Worm (Caenorhabditis elegans) whole organism, L2 larva: Measurements from ENCODE around the gene C29F7.3.

Source experiments
- C34F6.9 ChIP-seq: fragments of 150-350 bp; optimal IDR thresholded peaks from 2 replicates; lab custom pipeline; 2014; ENCODE audit warnings: missing biosample characterization, missing genetic modification characterization
- R02D3.7 ChIP-seq: fragments of 150-350 bp; optimal IDR thresholded peaks from 2 replicates; lab custom pipeline; 2014; ENCODE audit warnings: missing biosample characterization, missing genetic modification characterization
- alr-1 ChIP-seq: fragments of 150-350 bp; optimal IDR thresholded peaks from 2 replicates; lab custom pipeline; 2014; ENCODE audit warnings: missing biosample characterization, missing genetic modification characterization
- aly-2 ChIP-seq: fragments of 150-350 bp; optimal IDR thresholded peaks from 2 replicates; lab custom pipeline; 2014; ENCODE audit warnings: missing biosample characterization, missing genetic modification characterization
- ceh-82 ChIP-seq: fragments of 150-350 bp; optimal IDR thresholded peaks from 2 replicates; lab custom pipeline; 2014; ENCODE audit warnings: missing biosample characterization, missing genetic modification characterization
- crh-2 ChIP-seq: sonication (generic microtip); optimal IDR thresholded peaks from 2 replicates; lab custom pipeline; 2017; ENCODE audit warnings: missing biosample characterization, missing genetic modification characterization
- dmd-4 ChIP-seq: sonication (generic microtip); optimal IDR thresholded peaks from 2 replicates; lab custom pipeline; 2017; ENCODE audit warnings: missing biosample characterization, missing genetic modification characterization
- elt-1 ChIP-seq: fragments of 150-350 bp; optimal IDR thresholded peaks from 2 replicates; lab custom pipeline; 2014; ENCODE audit warnings: missing biosample characterization, missing genetic modification characterization
- fos-1 ChIP-seq: fragments of 150-350 bp; optimal IDR thresholded peaks from 2 replicates; lab custom pipeline; 2014; ENCODE audit warnings: missing biosample characterization, missing genetic modification characterization
- gmeb-1 ChIP-seq: fragments of 150-350 bp; optimal IDR thresholded peaks from 2 replicates; lab custom pipeline; 2014; ENCODE audit warnings: missing biosample characterization, missing genetic modification characterization
- lin-11 ChIP-seq: fragments of 150-350 bp; sonication (generic microtip); optimal IDR thresholded peaks from 2 replicates; lab custom pipeline; 2014; ENCODE audit warnings: missing biosample characterization, missing genetic modification characterization, inconsistent platforms, mixed read lengths
- lin-39 ChIP-seq: fragments of 150-350 bp; optimal IDR thresholded peaks from 2 replicates; lab custom pipeline; 2014; ENCODE audit warnings: missing biosample characterization, missing genetic modification reagents, missing genetic modification characterization
- lsy-2 ChIP-seq, 2 experiments: fragments of 150-350 bp in 1 of 2; sonication (generic microtip) in 1 of 2; optimal IDR thresholded peaks; 2 replicates each; lab custom pipeline; 2014 to 2017; ENCODE audit warnings: missing biosample characterization in 2 of 2, missing genetic modification characterization in 2 of 2
- mbf-1 ChIP-seq: sonication (generic microtip); optimal IDR thresholded peaks from 2 replicates; lab custom pipeline; 2017; ENCODE audit warnings: missing biosample characterization, missing genetic modification characterization
- nhr-11 ChIP-seq: fragments of 150-350 bp; optimal IDR thresholded peaks from 2 replicates; lab custom pipeline; 2014; ENCODE audit warnings: missing biosample characterization, missing genetic modification characterization
- nhr-12 ChIP-seq: fragments of 150-350 bp; optimal IDR thresholded peaks from 2 replicates; lab custom pipeline; 2014; ENCODE audit warnings: missing biosample characterization, missing genetic modification characterization
- nhr-129 ChIP-seq: fragments of 150-350 bp; optimal IDR thresholded peaks from 2 replicates; lab custom pipeline; 2014; ENCODE audit warnings: missing biosample characterization, missing genetic modification characterization
- nhr-21 ChIP-seq: fragments of 150-350 bp; optimal IDR thresholded peaks from 2 replicates; lab custom pipeline; 2014; ENCODE audit warnings: missing biosample characterization, missing genetic modification characterization
- nhr-23 ChIP-seq: fragments of 150-350 bp; optimal IDR thresholded peaks from 2 replicates; lab custom pipeline; 2014; ENCODE audit warnings: missing biosample characterization, missing genetic modification reagents, missing genetic modification characterization
- nhr-237 ChIP-seq: fragments of 150-350 bp; optimal IDR thresholded peaks from 2 replicates; lab custom pipeline; 2014; ENCODE audit warnings: missing biosample characterization, missing genetic modification characterization
- peb-1 ChIP-seq: fragments of 150-350 bp; optimal IDR thresholded peaks from 2 replicates; lab custom pipeline; 2014; ENCODE audit warnings: missing biosample characterization, missing genetic modification characterization
- sma-3 ChIP-seq: sonication (generic microtip); optimal IDR thresholded peaks from 2 replicates; lab custom pipeline; 2016; ENCODE audit warnings: missing genetic modification reagents, missing genetic modification characterization, missing compliant biosample characterization
- sma-9 ChIP-seq, 2 experiments: fragments of 150-350 bp in 1 of 2; sonication (generic microtip) in 1 of 2; optimal IDR thresholded peaks; 2 replicates each; lab custom pipeline; 2014 to 2016; ENCODE audit warnings: missing genetic modification characterization in 2 of 2, mild to moderate bottlenecking in 1 of 2, missing biosample characterization in 1 of 2, missing compliant biosample characterization in 1 of 2, missing genetic modification reagents in 1 of 2, moderate library complexity in 1 of 2
- snpc-4 ChIP-seq: fragments of 150-350 bp; optimal IDR thresholded peaks from 2 replicates; lab custom pipeline; 2014; ENCODE audit warnings: missing biosample characterization, missing genetic modification characterization
- unc-39 ChIP-seq: fragments of 150-350 bp; optimal IDR thresholded peaks from 2 replicates; lab custom pipeline; 2014; ENCODE audit warnings: missing biosample characterization, missing genetic modification characterization
- unc-55 ChIP-seq: fragments of 150-350 bp; sonication (generic microtip); optimal IDR thresholded peaks from 3 replicates; lab custom pipeline; 2014; ENCODE audit warnings: missing biosample characterization, missing genetic modification reagents, missing genetic modification characterization
- unc-62 ChIP-seq: fragments of 150-350 bp; optimal IDR thresholded peaks from 2 replicates; lab custom pipeline; 2014; ENCODE audit warnings: missing biosample characterization, missing genetic modification reagents, missing genetic modification characterization
- zag-1 ChIP-seq: fragments of 150-350 bp; optimal IDR thresholded peaks from 2 replicates; lab custom pipeline; 2014; ENCODE audit warnings: missing biosample characterization, missing genetic modification characterization
- ztf-1 ChIP-seq: fragments of 200-800 bp; sonication (Bioruptor generic); conservative IDR thresholded peaks from 2 replicates; pipeline ENCODE4 v1.3.6; 2022; ENCODE audit warnings: missing genetic modification characterization, missing compliant biosample characterization
- ztf-11 ChIP-seq: sonication (generic microtip); optimal IDR thresholded peaks from 2 replicates; lab custom pipeline; 2017; ENCODE audit warnings: missing biosample characterization, missing genetic modification characterization
- ztf-4 ChIP-seq: fragments of 150-350 bp; optimal IDR thresholded peaks from 2 replicates; lab custom pipeline; 2014; ENCODE audit warnings: missing biosample characterization, missing genetic modification characterization

C29F7.3 gene

ce11 chrX:13380988-13381742, 38.6 kb downstream of the C29F7.3 start:
- TF ChIP-seq unc-55 (GFP tag; lab: Kevin White, UChicago) (peak; percentile 36), ztf-4 (tag; lab: Kevin White, UChicago) (no peak), nhr-21 (no peak), nhr-129 (tag; lab: Kevin White, UChicago) (peak; percentile 35)
- TF ChIP-seq, all 48 proteins: peak for 2

- TF ChIP-seq sma-3 (no peak), nhr-129 (tag; lab: Kevin White, UChicago) (peak; percentile 3)
Observed at ce11 chrX:13379072-13379471, 40.7 kb downstream of the C29F7.3 start.

- TF ChIP-seq snpc-4 (tag; lab: Kevin White, UChicago) (no peak), ceh-82 (tag; lab: Kevin White, UChicago) (no peak), elt-1 (no peak), R02D3.7 (tag; lab: Kevin White, UChicago) (no peak), sma-9 (GFP tag; optimal IDR thresholded peaks at IDR 0.05; lab: Kevin White, UChicago) (no peak), sma-9 (tag; optimal IDR thresholded peaks at IDR 0.05; lab: Kevin White, UChicago) (no peak), nhr-237 (tag; lab: Kevin White, UChicago) (no peak), nhr-23 (no peak), lsy-2 (tag; optimal IDR thresholded peaks at IDR 0.05; lab: Kevin White, UChicago) (no peak), dmd-4 (tag; lab: Kevin White, UChicago) (no peak), aly-2 (tag; lab: Kevin White, UChicago) (no peak), crh-2 (tag; lab: Kevin White, UChicago) (no peak), ztf-4 (tag; lab: Kevin White, UChicago) (no peak), lin-11 (tag; lab: Kevin White, UChicago) (no peak), unc-62 (GFP tag; lab: Kevin White, UChicago) (no peak), gmeb-1 (tag; lab: Kevin White, UChicago) (no peak)
Observed at ce11 chrX:13376851-13377250, 42.9 kb downstream of the C29F7.3 start, which contains the start of the genes C49F8.14 and gem-1. Gene C49F8.14, minus strand, starts transcription at chrX:13376949. Gene gem-1, minus strand, starts transcription at chrX:13376992.

ce11 chrX:13376185-13376584, 43.5 kb downstream of the C29F7.3 start:
- no peak for TF ChIP-seq ztf-11 (tag; lab: Kevin White, UChicago)
- no peak for TF ChIP-seq lsy-2 (tag; optimal IDR thresholded peaks at IDR 0.05; lab: Kevin White, UChicago)
- no peak for TF ChIP-seq nhr-12
- no peak for TF ChIP-seq mbf-1 (tag; lab: Kevin White, UChicago)
- no peak for TF ChIP-seq nhr-11 (tag; lab: Kevin White, UChicago)
- TF ChIP-seq sma-3 = no peak
- TF ChIP-seq alr-1 = no peak
- no peak for TF ChIP-seq zag-1 (tag; lab: Kevin White, UChicago)
- TF ChIP-seq peb-1 (tag; lab: Kevin White, UChicago) = no peak
- TF ChIP-seq C34F6.9 (tag; lab: Kevin White, UChicago) = no peak
- no peak for TF ChIP-seq snpc-4 (tag; lab: Kevin White, UChicago)
- TF ChIP-seq dmd-4 (tag; lab: Kevin White, UChicago) = no peak
- no peak for TF ChIP-seq elt-1
- TF ChIP-seq lin-39 (tag; lab: Kevin White, UChicago) = no peak
- TF ChIP-seq unc-39 (tag; lab: Kevin White, UChicago) = no peak
- no peak for TF ChIP-seq ztf-1 (GFP tag; lab: Robert Waterston, UW)
- TF ChIP-seq fos-1 (tag; lab: Kevin White, UChicago) = no peak
- no peak for TF ChIP-seq ceh-82 (tag; lab: Kevin White, UChicago)
- TF ChIP-seq crh-2 (tag; lab: Kevin White, UChicago) = no peak
